Fruit fly (Drosophila melanogaster) whole organism, embryonic: ENCODE data around the gene Gale.
A peak's percentile ranks its signal among the peaks of the same experiment; 100 is the strongest.

Experiments
- Abd-B ChIP-seq: fragments of 200-800 bp; sonication (Bioruptor generic); optimal IDR thresholded peaks from 2 replicates; lab custom pipeline; 2018; ENCODE audit warnings: missing biosample characterization, mild to moderate bottlenecking, missing genetic modification characterization, moderate library complexity
- Antp ChIP-seq: fragments of 200-800 bp; sonication (Bioruptor generic); optimal IDR thresholded peaks from 3 replicates; lab custom pipeline; 2016; ENCODE audit warnings: missing biosample characterization, missing genetic modification characterization
- Asciz ChIP-seq: fragments of 200-800 bp; sonication (Bioruptor generic); optimal IDR thresholded peaks from 2 replicates; lab custom pipeline; 2017; ENCODE audit warnings: missing biosample characterization, mild to moderate bottlenecking, missing genetic modification characterization, missing genetic modification reagents
- Atf-2 ChIP-seq: fragments of 200-800 bp; sonication (Bioruptor generic); optimal IDR thresholded peaks from 2 replicates; lab custom pipeline; 2016; ENCODE audit warnings: missing biosample characterization, missing genetic modification characterization
- Bteb2 ChIP-seq: fragments of 200-800 bp; sonication (Bioruptor generic); optimal IDR thresholded peaks from 2 replicates; lab custom pipeline; 2016; ENCODE audit warnings: missing biosample characterization, missing genetic modification characterization
- CG10462 ChIP-seq: fragments of 200-800 bp; sonication (Bioruptor generic); optimal IDR thresholded peaks from 2 replicates; lab custom pipeline; 2016; ENCODE audit warnings: missing biosample characterization, missing genetic modification characterization
- CG11456 ChIP-seq: fragments of 200-800 bp; sonication (Bioruptor generic); IDR thresholded peaks from 3 replicates; pipeline ENCODE4 v1.3.6; 2022; ENCODE audit warnings: missing biosample characterization, missing genetic modification characterization
- CG13123 ChIP-seq: fragments of 200-800 bp; sonication (Bioruptor generic); optimal IDR thresholded peaks from 2 replicates; lab custom pipeline; 2016; ENCODE audit warnings: missing biosample characterization, missing genetic modification characterization
- CG13775 ChIP-seq: fragments of 200-800 bp; sonication (Bioruptor generic); optimal IDR thresholded peaks from 3 replicates; lab custom pipeline; 2017; ENCODE audit warnings: missing biosample characterization, mild to moderate bottlenecking, missing genetic modification characterization
- CG14050 ChIP-seq: fragments of 200-800 bp; sonication (Bioruptor generic); IDR thresholded peaks from 3 replicates; pipeline ENCODE4 v1.3.6; 2022; ENCODE audit warnings: missing biosample characterization, missing genetic modification characterization
- CG15073 ChIP-seq: fragments of 200-800 bp; sonication (Bioruptor generic); optimal IDR thresholded peaks from 2 replicates; lab custom pipeline; 2016; ENCODE audit warnings: missing biosample characterization, missing genetic modification characterization
- CG15479 ChIP-seq: fragments of 200-800 bp; sonication (Bioruptor generic); optimal IDR thresholded peaks from 3 replicates; lab custom pipeline; 2019; ENCODE audit warnings: missing biosample characterization, mild to moderate bottlenecking, missing genetic modification characterization, moderate library complexity
- CG2678 ChIP-seq: fragments of 200-800 bp; sonication (Bioruptor generic); optimal IDR thresholded peaks from 3 replicates; lab custom pipeline; 2019; ENCODE audit warnings: missing biosample characterization, mild to moderate bottlenecking, missing genetic modification characterization, moderate library complexity
- CG2712 ChIP-seq: fragments of 200-800 bp; optimal IDR thresholded peaks from 3 replicates; lab custom pipeline; 2019; ENCODE audit warnings: missing biosample characterization, mild to moderate bottlenecking, missing genetic modification characterization, moderate library complexity
- CG30431 ChIP-seq: fragments of 200-800 bp; sonication (Bioruptor generic); optimal IDR thresholded peaks from 2 replicates; lab custom pipeline; 2017; ENCODE audit warnings: missing biosample characterization, missing genetic modification characterization
- CG31224 ChIP-seq: fragments of 200-800 bp; sonication (Bioruptor generic); IDR thresholded peaks from 2 replicates; pipeline ENCODE4 v1.3.6; 2022; ENCODE audit warnings: missing biosample characterization, missing genetic modification characterization
- CG31365 ChIP-seq: fragments of 200-800 bp; sonication (Bioruptor generic); optimal IDR thresholded peaks from 2 replicates; lab custom pipeline; 2018; ENCODE audit warnings: missing biosample characterization, mild to moderate bottlenecking, missing genetic modification characterization
- CG33213 ChIP-seq: fragments of 200-800 bp; sonication (Bioruptor generic); optimal IDR thresholded peaks from 3 replicates; lab custom pipeline; 2016; ENCODE audit warnings: missing biosample characterization, missing genetic modification characterization
- CG4404 ChIP-seq: fragments of 200-800 bp; sonication (Bioruptor generic); IDR thresholded peaks from 2 replicates; pipeline ENCODE4 v1.3.6; 2022; ENCODE audit warnings: missing biosample characterization, missing genetic modification characterization
- CG4854 ChIP-seq: fragments of 200-800 bp; sonication (Bioruptor generic); optimal IDR thresholded peaks from 2 replicates; lab custom pipeline; 2016; ENCODE audit warnings: missing biosample characterization, missing genetic modification characterization, inconsistent platforms
- CG6791 ChIP-seq: fragments of 200-800 bp; sonication (Bioruptor generic); IDR thresholded peaks from 3 replicates; pipeline ENCODE4 v1.3.6; 2022; ENCODE audit warnings: missing biosample characterization, missing genetic modification characterization; ENCODE audit not compliant: partially characterized antibody
- CG6813 ChIP-seq: fragments of 200-800 bp; sonication (Bioruptor generic); optimal IDR thresholded peaks from 2 replicates; lab custom pipeline; 2017; ENCODE audit warnings: missing biosample characterization, missing genetic modification characterization, mild to moderate bottlenecking, moderate library complexity, missing genetic modification reagents
- CG6854 ChIP-seq: fragments of 200-800 bp; sonication (Bioruptor generic); optimal IDR thresholded peaks from 3 replicates; lab custom pipeline; 2017; ENCODE audit warnings: missing biosample characterization, mild to moderate bottlenecking, missing genetic modification characterization
- CG8924 ChIP-seq: fragments of 200-800 bp; optimal IDR thresholded peaks from 3 replicates; lab custom pipeline; 2019; ENCODE audit warnings: missing biosample characterization, mild to moderate bottlenecking, missing genetic modification characterization, moderate library complexity
- CG8944 ChIP-seq: fragments of 200-800 bp; sonication (Bioruptor generic); optimal IDR thresholded peaks from 3 replicates; lab custom pipeline; 2016; ENCODE audit warnings: missing biosample characterization, missing genetic modification characterization
- Deaf1 ChIP-seq: fragments of 200-800 bp; optimal IDR thresholded peaks from 3 replicates; lab custom pipeline; 2019; ENCODE audit warnings: missing biosample characterization, mild to moderate bottlenecking, missing genetic modification characterization, moderate library complexity
- Eip74EF ChIP-seq, 2 experiments: fragments of 200-800 bp in 1 of 2; fragments of >200 bp in 1 of 2; sonication (Bioruptor generic) in 1 of 2; optimal IDR thresholded peaks; 2 replicates each; lab custom pipeline; 2017 to 2019; ENCODE audit warnings: missing biosample characterization in 2 of 2, missing genetic modification characterization in 2 of 2, mild to moderate bottlenecking in 1 of 2, moderate library complexity in 1 of 2
- Hey ChIP-seq: fragments of 200-800 bp; sonication (Bioruptor generic); optimal IDR thresholded peaks from 3 replicates; lab custom pipeline; 2018; ENCODE audit warnings: missing biosample characterization, mild to moderate bottlenecking, missing genetic modification characterization
- Lhr ChIP-seq: fragments of 200-800 bp; sonication (Bioruptor generic); optimal IDR thresholded peaks from 3 replicates; lab custom pipeline; 2017; ENCODE audit warnings: mild to moderate bottlenecking, missing biosample characterization, missing genetic modification reagents, missing genetic modification characterization
- Lpt ChIP-seq: fragments of >200 bp; optimal IDR thresholded peaks from 2 replicates; lab custom pipeline; 2018; ENCODE audit warnings: missing biosample characterization, missing genetic modification characterization
- Nf-YA ChIP-seq: fragments of 200-800 bp; sonication (Bioruptor generic); IDR thresholded peaks from 2 replicates; pipeline ENCODE4 v1.3.6; 2022; ENCODE audit warnings: missing biosample characterization, missing genetic modification characterization
- Rfx ChIP-seq: fragments of 200-800 bp; sonication (Bioruptor generic); IDR thresholded peaks from 2 replicates; pipeline ENCODE4 v1.3.6; 2022; ENCODE audit warnings: missing biosample characterization, missing genetic modification characterization
- Vsx1 ChIP-seq: fragments of 200-800 bp; sonication (Bioruptor generic); optimal IDR thresholded peaks from 2 replicates; lab custom pipeline; 2017; ENCODE audit warnings: missing biosample characterization, mild to moderate bottlenecking, missing genetic modification characterization, missing genetic modification reagents
- cad ChIP-seq: fragments of >200 bp; optimal IDR thresholded peaks from 2 replicates; lab custom pipeline; 2017; ENCODE audit warnings: missing biosample characterization, missing genetic modification characterization
- danr ChIP-seq: fragments of 200-800 bp; sonication (Bioruptor generic); IDR thresholded peaks from 2 replicates; pipeline ENCODE4 v1.3.6; 2022; ENCODE audit warnings: missing biosample characterization, missing genetic modification characterization
- dmrt11E ChIP-seq: fragments of 200-800 bp; sonication (Bioruptor generic); optimal IDR thresholded peaks from 3 replicates; lab custom pipeline; 2018; ENCODE audit warnings: missing biosample characterization, mild to moderate bottlenecking, missing genetic modification characterization, moderate library complexity
- dpn ChIP-seq, 2 experiments: fragments of 200-800 bp; sonication (Bioruptor generic); optimal IDR thresholded peaks; 3 replicates each; lab custom pipeline; 2016; ENCODE audit warnings: missing biosample characterization in 2 of 2, missing genetic modification characterization in 2 of 2
- fru ChIP-seq: fragments of >200 bp; optimal IDR thresholded peaks from 2 replicates; lab custom pipeline; 2017
- gfzf ChIP-seq: fragments of 200-800 bp; sonication (Bioruptor generic); optimal IDR thresholded peaks from 2 replicates; lab custom pipeline; 2016; ENCODE audit warnings: missing biosample characterization, mild to moderate bottlenecking, missing genetic modification characterization, moderate library complexity
- gsb-n ChIP-seq: fragments of 200-800 bp; sonication (Bioruptor generic); optimal IDR thresholded peaks from 3 replicates; lab custom pipeline; 2018; ENCODE audit warnings: missing biosample characterization, mild to moderate bottlenecking, missing genetic modification characterization
- ind ChIP-seq: fragments of 200-800 bp; sonication (Bioruptor generic); optimal IDR thresholded peaks from 3 replicates; lab custom pipeline; 2016; ENCODE audit warnings: missing biosample characterization, missing genetic modification characterization
- lmd ChIP-seq: fragments of 200-800 bp; sonication (Bioruptor generic); IDR thresholded peaks from 2 replicates; pipeline ENCODE4 v1.3.6; 2022; ENCODE audit warnings: missing biosample characterization, missing genetic modification characterization
- otp ChIP-seq: fragments of 200-800 bp; sonication (Bioruptor generic); IDR thresholded peaks from 3 replicates; pipeline ENCODE4, ENCODE4 v1.3.6; 2022; ENCODE audit warnings: missing biosample characterization, missing genetic modification characterization
- pfk ChIP-seq: fragments of 200-800 bp; sonication (Bioruptor generic); optimal IDR thresholded peaks from 2 replicates; lab custom pipeline; 2018; ENCODE audit warnings: missing biosample characterization, mild to moderate bottlenecking, missing genetic modification characterization, moderate library complexity
- pho ChIP-seq: fragments of 200-800 bp; sonication (Bioruptor generic); optimal IDR thresholded peaks from 2 replicates; lab custom pipeline; 2016; ENCODE audit warnings: missing biosample characterization, missing genetic modification characterization
- ro ChIP-seq: fragments of 200-800 bp; sonication (Bioruptor generic); IDR thresholded peaks from 2 replicates; pipeline ENCODE4 v1.3.6; 2022; ENCODE audit warnings: missing biosample characterization, missing genetic modification characterization
- schlank ChIP-seq: fragments of 200-800 bp; sonication (Bioruptor generic); optimal IDR thresholded peaks from 2 replicates; lab custom pipeline; 2018; ENCODE audit warnings: missing biosample characterization, mild to moderate bottlenecking, missing genetic modification characterization
- sim ChIP-seq: fragments of 200-800 bp; sonication (Bioruptor generic); IDR thresholded peaks from 2 replicates; pipeline ENCODE4 v1.3.6; 2022; ENCODE audit warnings: missing biosample characterization, missing genetic modification characterization
- unc-4 ChIP-seq: fragments of 200-800 bp; sonication (Bioruptor generic); IDR thresholded peaks from 2 replicates; pipeline ENCODE4 v1.3.6; 2022; ENCODE audit warnings: missing biosample characterization, missing genetic modification characterization; ENCODE audit not compliant: partially characterized antibody
- vvl ChIP-seq: fragments of 200-800 bp; sonication (Bioruptor generic); IDR thresholded peaks from 2 replicates; pipeline ENCODE4 v1.3.6; 2022; ENCODE audit warnings: missing biosample characterization, missing genetic modification characterization

The Gale gene

DNA sequence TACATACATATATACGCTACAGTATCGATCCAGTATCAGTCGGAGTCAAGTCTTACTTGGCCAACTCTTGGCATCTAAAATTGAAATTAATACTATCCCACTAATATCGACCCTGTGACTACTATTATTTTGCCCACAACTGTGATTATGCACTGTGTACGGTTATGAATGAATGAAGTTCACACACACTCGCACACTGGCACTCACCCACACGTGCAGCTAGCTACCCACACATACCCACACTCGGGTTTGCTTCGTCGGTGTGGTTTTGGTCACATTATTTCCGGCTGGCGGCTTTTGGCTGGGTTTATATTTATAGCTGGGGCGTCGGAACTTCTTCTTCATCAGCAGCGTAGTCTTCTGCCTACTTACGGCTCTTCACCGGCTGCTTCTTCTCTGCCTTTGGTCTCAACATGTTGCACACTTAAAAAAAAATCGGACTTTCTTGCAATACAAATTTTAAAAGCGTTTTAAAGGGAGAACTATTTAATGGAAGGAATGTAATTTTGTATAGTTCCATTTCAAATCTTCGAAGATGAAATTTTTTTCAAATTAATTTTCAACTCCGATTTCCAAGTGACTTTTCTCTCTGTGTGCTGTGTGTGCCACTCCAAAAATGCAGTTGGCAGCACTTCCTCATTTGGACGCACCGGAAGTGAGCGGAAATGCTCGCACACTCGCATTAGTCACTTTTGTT lies 13.9 kb upstream of the Gale start (continued):
- TF ChIP-seq ind: peak; percentile 89
- TF ChIP-seq Hey (tag; lab: Kevin White, UChicago): peak; percentile 59
- peak; percentile 91 for TF ChIP-seq CG30431
- peak; percentile 92 for TF ChIP-seq CG13123
- peak; percentile 54 for TF ChIP-seq CG31365 (tag; lab: Kevin White, UChicago)
- TF ChIP-seq sim: peak; percentile 90
- TF ChIP-seq otp: peak; percentile 95
- peak; percentile 88 for TF ChIP-seq CG14050
- peak; percentile 80 for TF ChIP-seq Vsx1 (GFP tag; lab: Kevin White, UChicago)
- TF ChIP-seq fru: no peak
- peak; percentile 14 for TF ChIP-seq gfzf (GFP tag; lab: Kevin White, UChicago)
- no peak for TF ChIP-seq cad (GFP tag; lab: Kevin White, UChicago)
- TF ChIP-seq vvl (GFP tag; lab: Robert Waterston, UW): peak; percentile 93
- peak; percentile 89 for TF ChIP-seq Atf-2 (GFP tag; lab: Kevin White, UChicago)
- peak; percentile 87 for TF ChIP-seq Nf-YA (GFP tag; lab: Robert Waterston, UW)
- TF ChIP-seq dmrt11E (tag; lab: Kevin White, UChicago): peak; percentile 97
- peak; percentile 1 for TF ChIP-seq schlank (tag; lab: Kevin White, UChicago)
- TF ChIP-seq CG15073 (GFP tag; lab: Kevin White, UChicago): peak; percentile 77
- no peak for TF ChIP-seq Lpt (GFP tag; lab: Kevin White, UChicago)
- peak; percentile 83 for TF ChIP-seq ro (GFP tag; lab: Robert Waterston, UW)
- TF ChIP-seq CG4854 (GFP tag; lab: Kevin White, UChicago): peak; percentile 83
- no peak for TF ChIP-seq unc-4
- peak; percentile 88 for TF ChIP-seq CG33213 (GFP tag; lab: Kevin White, UChicago)
- TF ChIP-seq CG15479: peak; percentile 47
- TF ChIP-seq CG4404 (GFP tag; lab: Robert Waterston, UW): peak; percentile 92
- no peak for TF ChIP-seq pfk
- peak; percentile 95 for TF ChIP-seq CG2712 (tag; lab: Kevin White, UChicago)
- TF ChIP-seq Abd-B (GFP tag; lab: Kevin White, UChicago): peak; percentile 88
- peak; percentile 61 for TF ChIP-seq Deaf1 (tag; lab: Kevin White, UChicago)
- TF ChIP-seq CG8924: peak; percentile 91
- TF ChIP-seq danr: peak; percentile 82
- peak; percentile 87 for TF ChIP-seq CG10462 (GFP tag; lab: Kevin White, UChicago)
- TF ChIP-seq CG6791 (GFP tag; lab: Robert Waterston, UW): no peak
- TF ChIP-seq CG11456: peak; percentile 83
- peak; percentile 91 for TF ChIP-seq CG2678 (tag; lab: Kevin White, UChicago)
- TF ChIP-seq CG8944 (GFP tag; lab: Kevin White, UChicago): peak; percentile 91
- TF ChIP-seq CG6854 (GFP tag; lab: Kevin White, UChicago): peak; percentile 76
- TF ChIP-seq Bteb2 (GFP tag; lab: Kevin White, UChicago): peak; percentile 84
- peak in 1 of 2 experiments; percentile 94 for TF ChIP-seq Eip74EF (GFP tag; optimal IDR thresholded peaks at IDR 0.05; lab: Kevin White, UChicago)
- peak; percentile 65 for TF ChIP-seq Rfx (GFP tag; lab: Robert Waterston, UW)
- peak; percentile 92 for TF ChIP-seq dpn (GFP tag; optimal IDR thresholded peaks at IDR 0.05; lab: Kevin White, UChicago)
- TF ChIP-seq CG6813: peak; percentile 89
- TF ChIP-seq lmd (GFP tag; lab: Robert Waterston, UW): peak; percentile 89
- peak; percentile 94 for TF ChIP-seq gsb-n (tag; lab: Kevin White, UChicago)
- TF ChIP-seq CG13775: peak; percentile 89
- peak; percentile 65 for TF ChIP-seq CG31224
- peak; percentile 88 for TF ChIP-seq Lhr (GFP tag; lab: Kevin White, UChicago)
- TF ChIP-seq Asciz (GFP tag; lab: Kevin White, UChicago): peak; percentile 92
- TF ChIP-seq pho: peak; percentile 77
- peak; percentile 93 for TF ChIP-seq Antp (GFP tag; lab: Kevin White, UChicago)
